Worm (Caenorhabditis elegans) whole organism, late embryonic: ENCODE measurements around the gene F18C5.9.

Source experiments
- ceh-9 ChIP-seq: sonication (generic microtip); optimal IDR thresholded peaks from 2 replicates; lab custom pipeline; 2016; ENCODE audit warnings: mild to moderate bottlenecking, missing genetic modification characterization, inconsistent platforms, missing compliant biosample characterization
- fkh-10 ChIP-seq: fragments of 150-350 bp; optimal IDR thresholded peaks from 2 replicates; lab custom pipeline; 2014; ENCODE audit warnings: missing biosample characterization, missing genetic modification reagents, missing genetic modification characterization
- nhr-11 ChIP-seq: fragments of 150-350 bp; optimal IDR thresholded peaks from 2 replicates; lab custom pipeline; 2014; ENCODE audit warnings: missing biosample characterization, missing genetic modification characterization
- npax-4 ChIP-seq: sonication (generic microtip); optimal IDR thresholded peaks from 2 replicates; lab custom pipeline; 2016; ENCODE audit warnings: missing genetic modification characterization, missing compliant biosample characterization
- pha-2 ChIP-seq: sonication (generic microtip); optimal IDR thresholded peaks from 2 replicates; lab custom pipeline; 2017; ENCODE audit warnings: mild to moderate bottlenecking, missing genetic modification characterization, missing compliant biosample characterization
- pha-4 ChIP-seq: fragments of 150-350 bp; optimal IDR thresholded peaks from 2 replicates; lab custom pipeline; 2018; ENCODE audit warnings: missing biosample characterization, missing genetic modification reagents, missing genetic modification characterization
- rnt-1 ChIP-seq: sonication (generic microtip); optimal IDR thresholded peaks from 2 replicates; lab custom pipeline; 2016; ENCODE audit warnings: missing genetic modification characterization, missing compliant biosample characterization
- sox-2 ChIP-seq: fragments of 200-800 bp; sonication (Bioruptor generic); IDR thresholded peaks from 2 replicates; pipeline ENCODE4 v1.3.6; 2022; ENCODE audit warnings: missing genetic modification reagents, missing genetic modification characterization, missing compliant biosample characterization

DNA sequence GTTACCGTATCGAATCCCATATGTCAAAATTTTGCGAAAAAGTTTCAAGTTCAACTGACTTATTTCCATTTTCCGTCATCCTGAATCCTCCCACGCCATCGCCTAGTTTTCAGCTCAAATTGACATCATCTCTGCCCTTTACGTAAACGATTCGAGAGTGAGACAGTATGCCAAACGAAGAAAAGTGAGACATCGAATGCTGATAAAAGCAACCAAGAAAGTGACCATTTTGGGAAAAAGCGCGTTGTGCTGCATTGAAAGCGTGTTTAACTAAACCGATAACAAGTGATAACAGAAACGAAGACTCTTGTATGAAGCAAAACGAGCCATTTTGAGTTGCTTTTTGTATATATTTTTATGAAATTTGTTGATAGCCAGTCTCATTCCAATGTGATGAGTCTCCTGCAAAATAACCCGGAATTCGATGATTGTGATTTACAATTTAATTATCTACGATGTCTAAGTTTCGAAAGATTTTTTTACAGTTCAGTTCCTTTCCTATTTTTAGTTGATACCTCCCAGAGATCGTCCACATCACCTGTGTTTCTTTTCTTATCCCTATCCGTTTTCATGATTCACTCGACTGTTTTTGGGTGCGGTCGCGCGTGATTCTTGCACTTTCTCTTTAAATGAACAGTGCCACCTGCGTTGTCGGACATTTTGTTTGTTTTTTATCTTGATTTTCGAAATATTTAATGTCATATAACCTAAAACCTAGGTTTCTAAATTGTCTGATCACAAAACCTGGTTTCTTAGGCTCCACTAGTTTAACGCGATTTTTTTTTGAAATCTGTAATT lies 48.5 kb downstream of the F18C5.9 start:
- TF ChIP-seq npax-4 (no peak), nhr-11 (tag; lab: Kevin White, UChicago) (no peak), sox-2 (GFP tag; lab: Robert Waterston, UW) (no peak), pha-2 (no peak), fkh-10 (GFP tag; lab: Kevin White, UChicago) (no peak), rnt-1 (tag; lab: Kevin White, UChicago) (no peak), pha-4 (no peak), ceh-9 (tag; lab: Kevin White, UChicago) (no peak)
